Fruit fly (Drosophila melanogaster) Kc167 (cell line): ENCODE results near the gene CG46468.

Source experiments
- h ChIP-seq: fragments of >200 bp; optimal IDR thresholded peaks from 3 replicates; lab custom pipeline; 2018; ENCODE audit warnings: missing external identifiers
- psq ChIP-seq: fragments of >200 bp; optimal IDR thresholded peaks from 2 replicates; lab custom pipeline; 2017; ENCODE audit warnings: missing external identifiers
- ttk ChIP-seq: sonication (Bioruptor generic); optimal IDR thresholded peaks from 2 replicates; lab custom pipeline; 2017; ENCODE audit warnings: missing external identifiers

dm6 chr2L:9502786-9503443 lies 62.3 kb downstream of the CG46468 start:
- no peak for TF ChIP-seq h (lab: Kevin White, UChicago)
- TF ChIP-seq psq (lab: Kevin White, UChicago), result no peak
- TF ChIP-seq ttk (lab: Kevin White, UChicago), result no peak
